Fruit fly (Drosophila melanogaster) whole organism, embryonic: Measurements from ENCODE around the gene CG10660.

ENCODE experiments used
- Ada2b ChIP-seq: fragments of 200-800 bp; sonication (Bioruptor generic); IDR thresholded peaks from 2 replicates; pipeline ENCODE4 v1.3.6; 2022; ENCODE audit warnings: missing biosample characterization, missing genetic modification characterization
- Adf1 ChIP-seq: fragments of 200-800 bp; sonication (Bioruptor generic); IDR thresholded peaks from 2 replicates; pipeline ENCODE4 v1.3.6; 2022; ENCODE audit warnings: missing biosample characterization, missing genetic modification characterization
- Antp ChIP-seq: fragments of 200-800 bp; sonication (Bioruptor generic); optimal IDR thresholded peaks from 3 replicates; lab custom pipeline; 2016; ENCODE audit warnings: missing biosample characterization, missing genetic modification characterization
- Atf3 ChIP-seq: fragments of 200-800 bp; sonication (Bioruptor generic); optimal IDR thresholded peaks from 3 replicates; lab custom pipeline; 2016; ENCODE audit warnings: missing biosample characterization, missing genetic modification characterization
- CG10565 ChIP-seq: fragments of 200-800 bp; sonication (Bioruptor generic); optimal IDR thresholded peaks from 3 replicates; lab custom pipeline; 2016; ENCODE audit warnings: missing biosample characterization, mild to moderate bottlenecking, missing genetic modification characterization
- CG11093 ChIP-seq: fragments of 200-800 bp; sonication (Bioruptor generic); IDR thresholded peaks from 3 replicates; pipeline ENCODE4 v1.3.6; 2022; ENCODE audit warnings: missing biosample characterization, missing genetic modification characterization
- CG12236 ChIP-seq: fragments of 200-800 bp; sonication (Bioruptor generic); optimal IDR thresholded peaks from 2 replicates; lab custom pipeline; 2016; ENCODE audit warnings: missing biosample characterization, missing genetic modification characterization
- CG12744 ChIP-seq: fragments of 200-800 bp; sonication (Bioruptor generic); optimal IDR thresholded peaks from 2 replicates; lab custom pipeline; 2016; ENCODE audit warnings: missing biosample characterization, missing genetic modification characterization
- CG13775 ChIP-seq: fragments of 200-800 bp; sonication (Bioruptor generic); optimal IDR thresholded peaks from 3 replicates; lab custom pipeline; 2017; ENCODE audit warnings: missing biosample characterization, mild to moderate bottlenecking, missing genetic modification characterization
- CG13894 ChIP-seq: fragments of 200-800 bp; sonication (Bioruptor generic); optimal IDR thresholded peaks from 3 replicates; lab custom pipeline; 2018; ENCODE audit warnings: missing biosample characterization, mild to moderate bottlenecking, missing genetic modification characterization, moderate library complexity
- CG14667 ChIP-seq: fragments of 200-800 bp; sonication (Bioruptor generic); IDR thresholded peaks from 2 replicates; pipeline ENCODE4 v1.3.6; 2022; ENCODE audit warnings: missing biosample characterization, missing genetic modification characterization
- CG1603 ChIP-seq: fragments of 200-800 bp; sonication (Bioruptor generic); optimal IDR thresholded peaks from 2 replicates; lab custom pipeline; 2019; ENCODE audit warnings: missing biosample characterization, mild to moderate bottlenecking, missing genetic modification characterization, moderate library complexity
- CG17328 ChIP-seq: fragments of 200-800 bp; sonication (Bioruptor generic); IDR thresholded peaks from 2 replicates; pipeline ENCODE4 v1.3.6; 2022; ENCODE audit warnings: missing biosample characterization, missing genetic modification characterization
- CG17912 ChIP-seq: fragments of 200-800 bp; sonication (Bioruptor generic); optimal IDR thresholded peaks from 2 replicates; lab custom pipeline; 2018; ENCODE audit warnings: missing biosample characterization, mild to moderate bottlenecking, missing genetic modification characterization
- CG31224 ChIP-seq: fragments of 200-800 bp; sonication (Bioruptor generic); IDR thresholded peaks from 2 replicates; pipeline ENCODE4 v1.3.6; 2022; ENCODE audit warnings: missing biosample characterization, missing genetic modification characterization
- CG4424 ChIP-seq: fragments of 200-800 bp; sonication (Bioruptor generic); optimal IDR thresholded peaks from 3 replicates; lab custom pipeline; 2016; ENCODE audit warnings: missing biosample characterization, missing genetic modification characterization
- CG5245 ChIP-seq: fragments of 200-800 bp; sonication (Bioruptor generic); optimal IDR thresholded peaks from 3 replicates; lab custom pipeline; 2016; ENCODE audit warnings: missing biosample characterization, missing genetic modification characterization
- CG8765 ChIP-seq: fragments of 200-800 bp; sonication (Bioruptor generic); IDR thresholded peaks from 2 replicates; pipeline ENCODE4 v1.3.6; 2022; ENCODE audit warnings: missing biosample characterization, missing genetic modification characterization
- CG9876 ChIP-seq: fragments of 200-800 bp; sonication (Bioruptor generic); optimal IDR thresholded peaks from 2 replicates; lab custom pipeline; 2016; ENCODE audit warnings: missing biosample characterization, missing genetic modification characterization
- CkIIα-i1 ChIP-seq: fragments of 200-800 bp; sonication (Bioruptor generic); IDR thresholded peaks from 2 replicates; pipeline ENCODE4 v1.3.6; 2022; ENCODE audit warnings: missing biosample characterization, missing genetic modification characterization
- Dek ChIP-seq: fragments of 200-800 bp; sonication (Bioruptor generic); optimal IDR thresholded peaks from 3 replicates; lab custom pipeline; 2019; ENCODE audit warnings: missing biosample characterization, mild to moderate bottlenecking, missing genetic modification characterization, moderate library complexity
- Dip2 ChIP-seq: fragments of 200-800 bp; sonication (Bioruptor generic); IDR thresholded peaks from 2 replicates; pipeline ENCODE4 v1.3.6; 2022; ENCODE audit warnings: missing biosample characterization, missing genetic modification characterization
- E2f2 ChIP-seq: fragments of 200-800 bp; sonication (Bioruptor generic); IDR thresholded peaks from 2 replicates; pipeline ENCODE4 v1.3.6; 2022; ENCODE audit warnings: missing biosample characterization, missing genetic modification characterization
- Gug ChIP-seq: fragments of 200-800 bp; sonication (Bioruptor generic); IDR thresholded peaks from 4 replicates; pipeline ENCODE4 v1.3.6; 2022; ENCODE audit warnings: missing biosample characterization, missing genetic modification characterization
- HmgZ ChIP-seq: fragments of 200-800 bp; sonication (Bioruptor generic); optimal IDR thresholded peaks from 2 replicates; lab custom pipeline; 2018; ENCODE audit warnings: missing biosample characterization, mild to moderate bottlenecking, missing genetic modification characterization
- Nf-YB ChIP-seq: fragments of 200-800 bp; sonication (Bioruptor generic); optimal IDR thresholded peaks from 3 replicates; lab custom pipeline; 2019; ENCODE audit warnings: missing biosample characterization, mild to moderate bottlenecking, missing genetic modification characterization, moderate library complexity
- Oli ChIP-seq: fragments of 200-800 bp; sonication (Bioruptor generic); optimal IDR thresholded peaks from 2 replicates; lab custom pipeline; 2018; ENCODE audit warnings: missing biosample characterization, mild to moderate bottlenecking, missing genetic modification characterization, moderate library complexity
- Optix ChIP-seq: fragments of 200-800 bp; sonication (Bioruptor generic); IDR thresholded peaks from 3 replicates; pipeline ENCODE4 v1.3.6; 2022; ENCODE audit warnings: missing biosample characterization, missing genetic modification characterization
- PHDP ChIP-seq: fragments of 200-800 bp; sonication (Bioruptor generic); optimal IDR thresholded peaks from 3 replicates; lab custom pipeline; 2018; ENCODE audit warnings: missing biosample characterization, mild to moderate bottlenecking, missing genetic modification characterization, moderate library complexity
- Poxn ChIP-seq: fragments of 200-800 bp; sonication (Bioruptor generic); IDR thresholded peaks from 2 replicates; pipeline ENCODE4 v1.3.6; 2022; ENCODE audit warnings: missing biosample characterization, missing genetic modification characterization
- YL-1 ChIP-seq: fragments of 200-800 bp; sonication (Bioruptor generic); optimal IDR thresholded peaks from 3 replicates; lab custom pipeline; 2017; ENCODE audit warnings: missing biosample characterization, mild to moderate bottlenecking, missing genetic modification characterization
- aop ChIP-seq: fragments of 200-800 bp; sonication (Bioruptor generic); IDR thresholded peaks from 2 replicates; pipeline ENCODE4 v1.3.6; 2022; ENCODE audit warnings: missing biosample characterization, missing genetic modification characterization
- bab2 ChIP-seq: fragments of 200-800 bp; sonication (Bioruptor generic); optimal IDR thresholded peaks from 2 replicates; lab custom pipeline; 2016; ENCODE audit warnings: missing biosample characterization, missing genetic modification characterization
- ci ChIP-seq: fragments of 200-800 bp; sonication (Bioruptor generic); IDR thresholded peaks from 3 replicates; pipeline ENCODE4 v1.3.6; 2022; ENCODE audit warnings: missing biosample characterization, missing genetic modification characterization
- crol ChIP-seq: fragments of 200-800 bp; sonication (Bioruptor generic); IDR thresholded peaks from 2 replicates; pipeline ENCODE4 v1.3.6; 2022; ENCODE audit warnings: missing biosample characterization, missing genetic modification characterization
- gem ChIP-seq: fragments of 200-800 bp; sonication (Bioruptor generic); optimal IDR thresholded peaks from 2 replicates; lab custom pipeline; 2019; ENCODE audit warnings: missing biosample characterization, mild to moderate bottlenecking, missing genetic modification characterization, moderate library complexity
- jumu ChIP-seq: fragments of 200-800 bp; sonication (Bioruptor generic); optimal IDR thresholded peaks from 3 replicates; lab custom pipeline; 2016; ENCODE audit warnings: missing biosample characterization, missing genetic modification characterization
- klu ChIP-seq: fragments of 200-800 bp; sonication (Bioruptor generic); IDR thresholded peaks from 2 replicates; pipeline ENCODE4 v1.3.6; 2022; ENCODE audit warnings: missing biosample characterization, missing genetic modification characterization
- lab ChIP-seq: fragments of 200-800 bp; sonication (Bioruptor generic); optimal IDR thresholded peaks from 3 replicates; lab custom pipeline; 2017; ENCODE audit warnings: missing biosample characterization, missing genetic modification characterization, mild to moderate bottlenecking, moderate library complexity, missing genetic modification reagents
- lbe ChIP-seq: fragments of 200-800 bp; sonication (Bioruptor generic); optimal IDR thresholded peaks from 2 replicates; lab custom pipeline; 2016; ENCODE audit warnings: missing biosample characterization, mild to moderate bottlenecking, missing genetic modification characterization
- nom ChIP-seq: fragments of 200-800 bp; sonication (Bioruptor generic); optimal IDR thresholded peaks from 2 replicates; lab custom pipeline; 2017; ENCODE audit warnings: missing biosample characterization, missing genetic modification characterization, mild to moderate bottlenecking, moderate library complexity, missing genetic modification reagents
- odd ChIP-seq: fragments of 200-800 bp; sonication (Bioruptor generic); optimal IDR thresholded peaks from 2 replicates; lab custom pipeline; 2017; ENCODE audit warnings: missing biosample characterization, mild to moderate bottlenecking, missing genetic modification characterization
- pb ChIP-seq: fragments of 200-800 bp; sonication (Bioruptor generic); optimal IDR thresholded peaks from 3 replicates; lab custom pipeline; 2016; ENCODE audit warnings: missing biosample characterization, missing genetic modification characterization
- sc ChIP-seq, 3 experiments: fragments of >200 bp in 2 of 3; fragments of 200-800 bp in 1 of 3; sonication (Bioruptor generic) in 1 of 3; optimal IDR thresholded peaks; 2 replicates in 2 of 3; 3 replicates in 1 of 3; lab custom pipeline; 2017; ENCODE audit warnings: mild to moderate bottlenecking in 1 of 3, missing biosample characterization in 1 of 3, missing genetic modification characterization in 1 of 3, missing genetic modification reagents in 1 of 3
- sens ChIP-seq: fragments of 200-800 bp; sonication (Bioruptor generic); peaks from one replicate; lab custom pipeline; 2016; ENCODE audit warnings: missing biosample characterization, missing genetic modification characterization
- shn ChIP-seq: fragments of 200-800 bp; sonication (Bioruptor generic); optimal IDR thresholded peaks from 3 replicates; lab custom pipeline; 2016; ENCODE audit warnings: missing biosample characterization, missing genetic modification characterization
- slbo ChIP-seq: fragments of 200-800 bp; sonication (Bioruptor generic); IDR thresholded peaks from 2 replicates; pipeline ENCODE4 v1.3.6; 2022; ENCODE audit warnings: missing biosample characterization, missing genetic modification characterization
- sr ChIP-seq: fragments of 200-800 bp; sonication (Bioruptor generic); IDR thresholded peaks from 3 replicates; pipeline ENCODE4 v1.3.6; 2022; ENCODE audit warnings: missing biosample characterization, missing genetic modification characterization
- ssp ChIP-seq: fragments of 200-800 bp; sonication (Bioruptor generic); IDR thresholded peaks from 2 replicates; pipeline ENCODE4 v1.3.6; 2022; ENCODE audit warnings: missing biosample characterization, missing genetic modification characterization
- tap ChIP-seq: fragments of 200-800 bp; optimal IDR thresholded peaks from 3 replicates; lab custom pipeline; 2019; ENCODE audit warnings: missing biosample characterization, mild to moderate bottlenecking, missing genetic modification characterization, moderate library complexity
- toy ChIP-seq: fragments of 200-800 bp; sonication (Bioruptor generic); IDR thresholded peaks from 2 replicates; pipeline ENCODE4 v1.3.6; 2022; ENCODE audit warnings: missing biosample characterization, missing genetic modification characterization
- z ChIP-seq: fragments of 200-800 bp; sonication (Bioruptor generic); IDR thresholded peaks from 3 replicates; pipeline ENCODE4 v1.3.6; 2022; ENCODE audit warnings: missing biosample characterization, missing genetic modification characterization

The CG10660 gene

DNA sequence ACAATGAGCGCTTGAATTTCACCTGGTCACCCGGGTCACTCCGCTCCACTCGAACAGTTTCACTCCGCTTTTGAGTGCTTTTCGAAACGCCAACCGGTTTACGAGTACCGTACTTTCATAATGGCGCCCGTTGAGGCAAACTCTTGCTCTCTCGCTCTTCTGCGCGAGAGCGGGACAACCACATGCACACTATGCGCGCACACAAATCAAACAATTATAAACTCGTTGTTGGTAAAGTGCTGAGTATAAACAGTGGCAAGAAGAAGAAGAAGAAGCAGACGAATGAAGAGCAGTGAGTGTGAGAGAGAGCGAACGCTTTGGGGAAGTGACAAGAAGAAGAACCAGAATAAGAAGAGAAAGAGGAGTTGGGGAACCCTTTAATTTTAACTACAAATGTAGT, 22.5 kb downstream of the CG10660 start, which contains the start of gene eyg (continued):
- TF ChIP-seq Oli (no peak), sens (GFP tag; lab: Kevin White, UChicago) (peak; percentile 76), lbe (GFP tag; lab: Kevin White, UChicago) (no peak), CG11093 (no peak), CG12744 (GFP tag; lab: Kevin White, UChicago) (no peak), aop (peak; percentile 36; the same call in 1 of the 2 replicates), CG17328 (no peak), Ada2b (GFP tag; lab: Robert Waterston, UW) (no peak), z (GFP tag; lab: Robert Waterston, UW) (peak; percentile 100), Dek (tag; lab: Kevin White, UChicago) (no peak), crol (GFP tag; lab: Robert Waterston, UW) (peak; percentile 79), CG5245 (GFP tag; lab: Kevin White, UChicago) (no peak), Gug (GFP tag; lab: Robert Waterston, UW) (no peak), jumu (GFP tag; lab: Kevin White, UChicago) (no peak), Antp (no peak), ci (peak; percentile 69; the same call in 2 of the 3 replicates), CG17912 (GFP tag; lab: Kevin White, UChicago) (peak; percentile 77), ssp (no peak), PHDP (peak; percentile 41), CG13775 (peak; percentile 28), sc (optimal IDR thresholded peaks at IDR 0.05; lab: Kevin White, UChicago) (no peak), sc (GFP tag; optimal IDR thresholded peaks at IDR 0.05; lab: Kevin White, UChicago) (no peak), Atf3 (GFP tag; lab: Kevin White, UChicago) (peak; percentile 33), E2f2 (GFP tag; lab: Robert Waterston, UW) (peak; percentile 21; the same call in 1 of the 2 replicates), odd (no peak), lab (GFP tag; lab: Kevin White, UChicago) (no peak), slbo (GFP tag; lab: Robert Waterston, UW) (0 out of 2 replicates have a peak, but pooled peaks have one; percentile 20), CG13894 (tag; lab: Kevin White, UChicago) (no peak), nom (GFP tag; lab: Kevin White, UChicago) (peak; percentile 5), sr (GFP tag; lab: Robert Waterston, UW) (no peak; the same call in 2 of the 3 replicates), CG4424 (GFP tag; lab: Kevin White, UChicago) (no peak), tap (tag; lab: Kevin White, UChicago) (no peak), shn (GFP tag; lab: Kevin White, UChicago) (peak; percentile 30), CkIIα-i1 (no peak), CG12236 (GFP tag; lab: Kevin White, UChicago) (peak; percentile 30), YL-1 (GFP tag; lab: Kevin White, UChicago) (no peak), klu (GFP tag; lab: Robert Waterston, UW) (no peak), CG31224 (GFP tag; lab: Robert Waterston, UW) (no peak), Dip2 (GFP tag; lab: Robert Waterston, UW) (no peak), Poxn (no peak), pb (GFP tag; lab: Kevin White, UChicago) (peak; percentile 79), gem (tag; lab: Kevin White, UChicago) (no peak), Nf-YB (peak; percentile 100), bab2 (GFP tag; lab: Kevin White, UChicago) (no peak), toy (GFP tag; lab: Robert Waterston, UW) (no peak), HmgZ (tag; lab: Kevin White, UChicago) (peak; percentile 81), CG9876 (peak; percentile 9), Adf1 (GFP tag; lab: Robert Waterston, UW) (peak; percentile 76), CG8765 (GFP tag; lab: Robert Waterston, UW) (0 out of 2 replicates have a peak, but pooled peaks have one; percentile 9), CG10565 (GFP tag; lab: Kevin White, UChicago) (no peak), CG1603 (tag; lab: Kevin White, UChicago) (no peak), CG14667 (GFP tag; lab: Robert Waterston, UW) (no peak), Optix (GFP tag; lab: Robert Waterston, UW) (no peak)
